Fruit fly (Drosophila melanogaster) whole organism, pupa: ENCODE measurements around the gene pb.

Experiments
- CG10348 ChIP-seq: fragments of 200-800 bp; sonication (Bioruptor generic); IDR thresholded peaks from 2 replicates; pipeline ENCODE4 v1.3.6; 2022; ENCODE audit warnings: missing biosample characterization, missing genetic modification characterization
- CG12605 ChIP-seq: fragments of 200-800 bp; sonication (Bioruptor generic); IDR thresholded peaks from 2 replicates; pipeline ENCODE4 v1.3.6; 2022; ENCODE audit warnings: missing biosample characterization, missing genetic modification characterization
- CG13204 ChIP-seq: fragments of 200-800 bp; sonication (Bioruptor generic); optimal IDR thresholded peaks from 2 replicates; lab custom pipeline; 2018; ENCODE audit warnings: missing biosample characterization, mild to moderate bottlenecking, missing genetic modification characterization, moderate library complexity
- CG14655 ChIP-seq: fragments of 200-800 bp; sonication (Bioruptor generic); optimal IDR thresholded peaks from 3 replicates; lab custom pipeline; 2017; ENCODE audit warnings: mild to moderate bottlenecking, missing biosample characterization, missing genetic modification reagents, missing genetic modification characterization
- CG15710 ChIP-seq: fragments of 200-800 bp; sonication (Bioruptor generic); optimal IDR thresholded peaks from 2 replicates; lab custom pipeline; 2018; ENCODE audit warnings: missing biosample characterization, mild to moderate bottlenecking, missing genetic modification characterization, moderate library complexity
- CG17806 ChIP-seq: fragments of 200-800 bp; sonication (Bioruptor generic); optimal IDR thresholded peaks from 2 replicates; lab custom pipeline; 2018; ENCODE audit warnings: missing biosample characterization, mild to moderate bottlenecking, missing genetic modification characterization, moderate library complexity
- CG32121 ChIP-seq: fragments of 200-800 bp; sonication (Bioruptor generic); IDR thresholded peaks from 2 replicates; pipeline ENCODE4 v1.3.6; 2022; ENCODE audit warnings: missing biosample characterization, missing genetic modification characterization
- CG34367 ChIP-seq: fragments of 200-800 bp; sonication (Bioruptor generic); optimal IDR thresholded peaks from 2 replicates; lab custom pipeline; 2018; ENCODE audit warnings: missing biosample characterization, mild to moderate bottlenecking, missing genetic modification characterization
- CG4496 ChIP-seq: fragments of 200-800 bp; sonication (Bioruptor generic); IDR thresholded peaks from 3 replicates; pipeline ENCODE4 v1.3.6; 2022; ENCODE audit warnings: missing biosample characterization, missing genetic modification characterization
- CG8159 ChIP-seq: fragments of 200-800 bp; sonication (Bioruptor generic); optimal IDR thresholded peaks from 3 replicates; lab custom pipeline; 2018; ENCODE audit warnings: missing biosample characterization, mild to moderate bottlenecking, missing genetic modification characterization, moderate library complexity
- CG8301 ChIP-seq: fragments of 200-800 bp; sonication (Bioruptor generic); optimal IDR thresholded peaks from 2 replicates; lab custom pipeline; 2018; ENCODE audit warnings: missing biosample characterization, mild to moderate bottlenecking, missing genetic modification characterization
- CG9948 ChIP-seq: fragments of 200-800 bp; sonication (Bioruptor generic); optimal IDR thresholded peaks from 2 replicates; lab custom pipeline; 2018; ENCODE audit warnings: missing biosample characterization, mild to moderate bottlenecking, missing genetic modification characterization, moderate library complexity
- D1 ChIP-seq: fragments of 200-800 bp; sonication (Bioruptor generic); optimal IDR thresholded peaks from 2 replicates; lab custom pipeline; 2018; ENCODE audit warnings: missing biosample characterization, mild to moderate bottlenecking, missing genetic modification characterization, moderate library complexity
- EcR ChIP-seq: fragments of 200-800 bp; sonication (Bioruptor generic); optimal IDR thresholded peaks from 3 replicates; lab custom pipeline; 2019; ENCODE audit warnings: missing biosample characterization, missing genetic modification characterization, mild to moderate bottlenecking, moderate library complexity, missing genetic modification reagents
- Ets98B ChIP-seq: fragments of 200-800 bp; sonication (Bioruptor generic); IDR thresholded peaks from 2 replicates; pipeline ENCODE4 v1.3.6; 2022; ENCODE audit warnings: missing biosample characterization, missing genetic modification characterization
- Pif1A ChIP-seq: fragments of 200-800 bp; sonication (Bioruptor generic); optimal IDR thresholded peaks from 3 replicates; lab custom pipeline; 2016; ENCODE audit warnings: missing biosample characterization, missing genetic modification characterization
- Pif1B ChIP-seq: fragments of 200-800 bp; sonication (Bioruptor generic); optimal IDR thresholded peaks from 3 replicates; lab custom pipeline; 2016; ENCODE audit warnings: missing biosample characterization, missing genetic modification characterization
- Snoo ChIP-seq: fragments of 200-800 bp; sonication (Bioruptor generic); optimal IDR thresholded peaks from 3 replicates; lab custom pipeline; 2017; ENCODE audit warnings: missing biosample characterization, mild to moderate bottlenecking, missing genetic modification characterization, inconsistent platforms
- fd96Ca ChIP-seq: fragments of 200-800 bp; sonication (Bioruptor generic); IDR thresholded peaks from 3 replicates; pipeline ENCODE4 v1.3.6; 2022; ENCODE audit warnings: missing biosample characterization, missing genetic modification characterization
- gl ChIP-seq: fragments of 200-800 bp; sonication (Bioruptor generic); optimal IDR thresholded peaks from 2 replicates; lab custom pipeline; 2018; ENCODE audit warnings: missing biosample characterization, mild to moderate bottlenecking, missing genetic modification characterization
- rn ChIP-seq: fragments of 200-800 bp; sonication (Bioruptor generic); IDR thresholded peaks from 2 replicates; pipeline ENCODE4 v1.3.6; 2022; ENCODE audit warnings: missing biosample characterization, missing genetic modification characterization

pb gene

dm6 chr3R:6686428-6686827 is 55.4 kb downstream of the pb start, which contains the start of gene Ccp84Ag:
Gene Ccp84Ag (plus strand): TSS chr3R:6686728.
- TF ChIP-seq CG4496 (GFP tag; lab: Robert Waterston, UW) (no peak), CG17806 (no peak), CG32121 (GFP tag; lab: Robert Waterston, UW) (no peak), CG34367 (tag; lab: Kevin White, UChicago) (no peak), Ets98B (GFP tag; lab: Robert Waterston, UW) (no peak), CG13204 (GFP tag; lab: Kevin White, UChicago) (no peak), Pif1A (GFP tag; lab: Kevin White, UChicago) (no peak), rn (GFP tag; lab: Robert Waterston, UW) (no peak), CG10348 (GFP tag; lab: Robert Waterston, UW) (no peak)

- TF ChIP-seq CG15710 (tag; lab: Kevin White, UChicago) = no peak
- no peak for TF ChIP-seq CG4496 (GFP tag; lab: Robert Waterston, UW)
- TF ChIP-seq, all 21 proteins: peak for 0
These were observed 57.7 kb downstream of the pb start, which contains the start of gene Edg84A for dm6 chr3R:6684145-6684544. Gene Edg84A (plus strand): TSS chr3R:6684445.

DNA sequence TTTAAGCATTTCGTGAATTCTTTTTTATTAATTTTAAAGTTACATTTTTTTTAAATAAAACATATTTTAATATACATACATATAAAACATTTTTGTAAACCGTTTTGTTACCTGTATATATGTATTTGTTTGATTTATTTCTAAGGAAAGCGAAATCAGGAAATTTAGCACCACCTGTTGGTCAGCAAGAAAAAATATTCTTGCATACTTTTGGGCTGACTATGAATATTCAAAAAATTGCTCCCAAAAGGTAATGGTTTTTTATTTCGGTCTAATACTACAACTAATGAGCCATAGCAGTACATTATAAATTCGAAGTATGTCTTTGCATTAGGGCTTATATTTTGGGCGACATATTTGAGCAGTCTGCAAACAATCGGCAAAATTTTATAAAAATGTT is 58.2 kb downstream of the pb start:
- TF ChIP-seq CG15710 (tag; lab: Kevin White, UChicago) (no peak), CG13204 (GFP tag; lab: Kevin White, UChicago) (no peak), CG17806 (no peak), Snoo (tag; lab: Kevin White, UChicago) (no peak), gl (tag; lab: Kevin White, UChicago) (no peak), Ets98B (GFP tag; lab: Robert Waterston, UW) (no peak), D1 (peak; percentile 74)

DNA sequence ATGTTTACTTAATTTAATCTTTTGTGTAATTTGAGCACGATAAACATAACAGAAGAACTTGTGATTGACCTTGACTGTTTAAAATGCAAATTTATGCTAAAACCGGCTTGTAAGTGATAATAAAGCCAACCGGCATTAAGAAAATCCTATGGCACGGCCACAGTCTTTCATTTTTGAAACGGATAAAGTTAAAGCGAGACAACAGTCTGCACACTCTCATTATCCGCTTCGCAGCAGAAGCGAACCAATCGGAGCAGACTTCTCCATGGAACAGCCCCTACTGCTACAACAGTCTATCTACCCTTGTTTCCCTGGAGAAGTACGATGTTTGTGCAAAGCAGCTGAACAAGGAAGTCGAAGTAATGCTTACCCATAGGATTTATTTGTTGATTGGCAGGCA is 58.7 kb downstream of the pb start:
- no peak for TF ChIP-seq CG34367 (tag; lab: Kevin White, UChicago)
- no peak for TF ChIP-seq D1

DNA sequence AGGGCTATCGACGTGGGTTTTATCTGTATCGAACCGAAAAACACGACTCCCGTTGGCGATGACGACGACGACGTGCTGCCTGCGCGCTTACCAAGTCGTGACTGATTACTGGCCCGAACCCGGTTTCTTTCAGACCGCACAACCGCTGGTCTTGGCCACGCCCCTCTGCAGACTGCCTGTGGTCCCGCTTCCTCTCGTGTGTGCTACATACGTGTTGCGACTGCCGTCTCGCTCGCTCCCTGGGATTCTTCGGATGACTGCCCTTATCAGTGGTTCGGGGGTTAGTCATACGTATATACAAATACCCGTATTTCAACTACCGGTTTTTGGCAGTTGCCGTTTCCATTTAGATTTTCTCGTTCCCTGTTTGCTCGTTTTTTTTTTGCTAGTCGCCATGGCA is 63.4 kb downstream of the pb start, which contains the start of gene lab:
lab (minus strand) TSS at position 111 of the 400 bp plus-strand sequence.
- TF ChIP-seq CG13204 (GFP tag; lab: Kevin White, UChicago) = no peak
- no peak for TF ChIP-seq rn (GFP tag; lab: Robert Waterston, UW)
- no peak for TF ChIP-seq CG14655 (GFP tag; lab: Kevin White, UChicago)
- no peak for TF ChIP-seq CG8301 (tag; lab: Kevin White, UChicago)
- TF ChIP-seq CG4496 (GFP tag; lab: Robert Waterston, UW) = no peak
- TF ChIP-seq Snoo (tag; lab: Kevin White, UChicago) = no peak
- no peak for TF ChIP-seq CG32121 (GFP tag; lab: Robert Waterston, UW)
- no peak for TF ChIP-seq gl (tag; lab: Kevin White, UChicago)
- TF ChIP-seq fd96Ca (GFP tag; lab: Robert Waterston, UW) = no peak
- TF ChIP-seq Pif1B (GFP tag; lab: Kevin White, UChicago) = no peak
- TF ChIP-seq Ets98B (GFP tag; lab: Robert Waterston, UW) = no peak
- TF ChIP-seq D1 = no peak
- no peak for TF ChIP-seq CG17806
- no peak for TF ChIP-seq CG34367 (tag; lab: Kevin White, UChicago)
- TF ChIP-seq Pif1A (GFP tag; lab: Kevin White, UChicago) = no peak
- TF ChIP-seq EcR (GFP tag; lab: Kevin White, UChicago) = no peak
- TF ChIP-seq CG10348 (GFP tag; lab: Robert Waterston, UW) = no peak
- no peak for TF ChIP-seq CG9948 (tag; lab: Kevin White, UChicago)
- TF ChIP-seq, all 21 proteins: peak for 0

DNA sequence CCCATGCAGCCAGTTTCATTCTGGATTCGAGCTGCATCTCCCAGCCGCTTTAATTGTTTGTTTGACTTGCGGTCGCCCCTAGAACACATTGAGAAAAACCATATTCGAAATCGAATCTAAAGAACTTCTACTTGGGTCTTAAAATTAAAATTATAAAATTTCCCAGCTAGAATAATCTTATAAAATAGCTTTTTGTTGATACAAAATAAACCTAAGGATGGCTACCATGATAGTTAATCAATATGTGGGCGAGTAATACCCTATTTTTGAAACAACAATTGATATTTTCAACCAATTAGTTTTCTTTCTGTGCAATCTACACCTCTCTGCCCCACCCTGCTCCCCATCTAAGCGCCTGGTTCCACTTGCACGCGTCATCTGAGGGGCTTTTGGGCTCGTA is 67.3 kb downstream of the pb start:
- TF ChIP-seq Pif1A (GFP tag; lab: Kevin White, UChicago) (peak; percentile 8), CG12605 (GFP tag; lab: Robert Waterston, UW) (no peak), Snoo (tag; lab: Kevin White, UChicago) (no peak), CG15710 (tag; lab: Kevin White, UChicago) (no peak), rn (GFP tag; lab: Robert Waterston, UW) (no peak), CG14655 (GFP tag; lab: Kevin White, UChicago) (no peak), CG13204 (GFP tag; lab: Kevin White, UChicago) (no peak), CG8159 (peak; percentile 59), CG34367 (tag; lab: Kevin White, UChicago) (no peak), CG17806 (no peak), EcR (GFP tag; lab: Kevin White, UChicago) (no peak), CG32121 (GFP tag; lab: Robert Waterston, UW) (no peak), CG8301 (tag; lab: Kevin White, UChicago) (no peak)

DNA sequence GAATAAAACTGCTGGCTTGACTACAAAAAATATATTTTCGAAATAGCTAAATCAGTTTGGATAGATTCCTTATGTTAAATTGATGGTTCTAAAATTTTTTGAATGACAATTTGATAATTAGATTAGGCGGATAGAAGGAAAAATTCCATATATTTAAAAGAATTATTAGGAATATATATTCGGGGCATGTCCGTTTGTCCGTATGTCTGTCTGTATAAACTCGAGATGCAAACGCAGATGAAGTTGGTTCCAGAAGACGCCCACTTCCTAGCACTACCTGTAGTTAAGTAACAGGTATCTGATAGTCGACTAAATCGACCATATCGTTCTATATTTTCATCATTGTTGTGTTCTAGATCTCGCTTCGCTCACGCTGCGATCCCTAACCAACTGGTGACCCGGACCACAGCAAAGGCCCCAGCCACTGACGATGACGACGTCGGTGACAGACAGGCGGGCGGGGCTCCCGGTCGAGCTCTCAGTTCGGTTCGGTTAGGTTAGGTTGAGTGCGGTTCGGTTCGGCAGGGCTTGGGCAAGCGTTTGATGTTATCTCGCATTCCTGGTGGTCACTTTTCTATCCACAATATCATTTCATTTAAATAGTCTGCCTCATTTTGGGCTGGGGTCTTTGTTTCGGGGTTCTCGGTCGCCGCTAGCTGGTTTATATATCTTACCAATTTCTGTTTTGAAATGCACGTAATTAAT is 69.4 kb downstream of the pb start:
- no peak for TF ChIP-seq Ets98B (GFP tag; lab: Robert Waterston, UW)
- no peak for TF ChIP-seq CG9948 (tag; lab: Kevin White, UChicago)
- TF ChIP-seq rn (GFP tag; lab: Robert Waterston, UW) = no peak
- TF ChIP-seq CG15710 (tag; lab: Kevin White, UChicago) = no peak
- no peak for TF ChIP-seq CG8159
- TF ChIP-seq CG34367 (tag; lab: Kevin White, UChicago) = no peak
- no peak for TF ChIP-seq fd96Ca (GFP tag; lab: Robert Waterston, UW)
- no peak for TF ChIP-seq CG10348 (GFP tag; lab: Robert Waterston, UW)
